Worm (Caenorhabditis elegans) whole organism, young adult: ENCODE results near the gene mlc-3.

Experiments
- B0261.1 ChIP-seq: sonication (generic microtip); optimal IDR thresholded peaks from 2 replicates; lab custom pipeline; 2016; ENCODE audit warnings: mild to moderate bottlenecking, missing genetic modification characterization, moderate library complexity, missing compliant biosample characterization
- C17E4.6 ChIP-seq: fragments of 200-800 bp; sonication (Bioruptor generic); IDR thresholded peaks from 2 replicates; pipeline ENCODE4 v1.3.6; 2022; ENCODE audit warnings: missing genetic modification reagents, missing genetic modification characterization, missing compliant biosample characterization
- F10E7.11 ChIP-seq: sonication (generic microtip); optimal IDR thresholded peaks from 2 replicates; lab custom pipeline; 2017; ENCODE audit warnings: mild to moderate bottlenecking, missing genetic modification characterization, moderate library complexity, missing compliant biosample characterization
- F33H1.4 ChIP-seq: fragments of 200-800 bp; sonication (Bioruptor generic); IDR thresholded peaks from 2 replicates; pipeline ENCODE4 v1.3.6; 2022; ENCODE audit warnings: missing genetic modification reagents, missing genetic modification characterization, missing compliant biosample characterization
- F49E8.2 ChIP-seq: sonication (generic microtip); optimal IDR thresholded peaks from 3 replicates; lab custom pipeline; 2017; ENCODE audit warnings: missing genetic modification characterization, mild to moderate bottlenecking, missing compliant biosample characterization, antibody characterized with exemption, moderate library complexity; ENCODE audit not compliant: insufficient read depth
- F52B5.7 ChIP-seq: sonication (generic microtip); optimal IDR thresholded peaks from 2 replicates; lab custom pipeline; 2016; ENCODE audit warnings: mild to moderate bottlenecking, missing genetic modification characterization, missing compliant biosample characterization
- K12H6.12 ChIP-seq: fragments of 200-800 bp; sonication (Bioruptor generic); optimal IDR thresholded peaks from 2 replicates; lab custom pipeline; 2018; ENCODE audit warnings: mild to moderate bottlenecking, missing genetic modification characterization, missing compliant biosample characterization
- T07F8.4 ChIP-seq: sonication (generic microtip); optimal IDR thresholded peaks from 2 replicates; lab custom pipeline; 2016; ENCODE audit warnings: mild to moderate bottlenecking, missing genetic modification characterization, moderate library complexity, missing compliant biosample characterization
- Y53F4B.3 ChIP-seq: fragments of 200-800 bp; sonication (Bioruptor generic); IDR thresholded peaks from 2 replicates; pipeline ENCODE4 v1.3.6; 2022; ENCODE audit warnings: missing genetic modification reagents, missing genetic modification characterization, missing compliant biosample characterization
- Y56A3A.18 ChIP-seq: fragments of 200-800 bp; sonication (Bioruptor generic); IDR thresholded peaks from 2 replicates; pipeline ENCODE4 v1.3.6; 2022; ENCODE audit warnings: missing genetic modification reagents, missing genetic modification characterization, missing compliant biosample characterization
- Y67H2A.10 ChIP-seq: fragments of 200-800 bp; sonication (Bioruptor generic); conservative IDR thresholded peaks from 2 replicates; pipeline ENCODE4 v1.3.6; 2022; ENCODE audit warnings: missing genetic modification reagents, missing genetic modification characterization, missing compliant biosample characterization
- aptf-3 ChIP-seq: fragments of 200-800 bp; sonication (Bioruptor generic); IDR thresholded peaks from 2 replicates; pipeline ENCODE4 v1.3.6; 2022; ENCODE audit warnings: missing genetic modification characterization, missing compliant biosample characterization
- athp-1 ChIP-seq: sonication (generic microtip); optimal IDR thresholded peaks from 2 replicates; lab custom pipeline; 2017; ENCODE audit warnings: mild to moderate bottlenecking, missing genetic modification characterization, missing compliant biosample characterization
- attf-6 ChIP-seq: fragments of 200-800 bp; sonication (Bioruptor generic); IDR thresholded peaks from 2 replicates; pipeline ENCODE4 v1.3.6; 2022; ENCODE audit warnings: missing genetic modification reagents, missing genetic modification characterization, missing compliant biosample characterization
- bed-2 ChIP-seq: fragments of 200-800 bp; sonication (Bioruptor generic); IDR thresholded peaks from 2 replicates; pipeline ENCODE4 v1.3.6; 2022; ENCODE audit warnings: missing genetic modification reagents, missing genetic modification characterization, missing compliant biosample characterization
- cebp-2 ChIP-seq: fragments of 200-800 bp; sonication (Bioruptor generic); IDR thresholded peaks from 2 replicates; pipeline ENCODE4 v1.3.6; 2022; ENCODE audit warnings: missing genetic modification characterization, missing compliant biosample characterization
- ceh-100 ChIP-seq: fragments of 200-800 bp; sonication (Bioruptor generic); IDR thresholded peaks from 2 replicates; pipeline ENCODE4 v1.3.6; 2022; ENCODE audit warnings: missing genetic modification reagents, missing genetic modification characterization, missing compliant biosample characterization
- dpl-1 ChIP-seq: fragments of 150-350 bp; optimal IDR thresholded peaks from 2 replicates; lab custom pipeline; 2014; ENCODE audit warnings: missing biosample characterization, missing genetic modification reagents, missing genetic modification characterization
- egl-18 ChIP-seq: fragments of 200-800 bp; sonication (Bioruptor generic); IDR thresholded peaks from 2 replicates; pipeline ENCODE4 v1.3.6; 2022; ENCODE audit warnings: missing genetic modification reagents, missing genetic modification characterization, missing compliant biosample characterization
- gei-17 ChIP-seq: fragments of 200-800 bp; sonication (Bioruptor generic); optimal IDR thresholded peaks from 2 replicates; lab custom pipeline; 2018; ENCODE audit warnings: mild to moderate bottlenecking, missing genetic modification characterization, missing compliant biosample characterization
- hlh-12 ChIP-seq: sonication (generic microtip); optimal IDR thresholded peaks from 2 replicates; lab custom pipeline; 2016; ENCODE audit warnings: missing genetic modification characterization, missing compliant biosample characterization
- hmg-1.2 ChIP-seq: fragments of 200-800 bp; sonication (Bioruptor generic); IDR thresholded peaks from 2 replicates; pipeline ENCODE4 v1.3.6; 2022; ENCODE audit warnings: missing genetic modification reagents, missing genetic modification characterization, missing compliant biosample characterization
- hrde-1 ChIP-seq: sonication (generic microtip); optimal IDR thresholded peaks from 2 replicates; lab custom pipeline; 2016; ENCODE audit warnings: missing genetic modification characterization, mild to moderate bottlenecking, missing compliant biosample characterization, moderate library complexity, missing genotype, missing genetic modification reagents, borderline replicate concordance
- lag-1 ChIP-seq: fragments of 200-800 bp; sonication (Bioruptor generic); IDR thresholded peaks from 2 replicates; pipeline ENCODE4 v1.3.6; 2022; ENCODE audit warnings: missing genetic modification reagents, missing genetic modification characterization, missing compliant biosample characterization
- let-607 ChIP-seq, 2 experiments: fragments of 200-800 bp in 1 of 2; sonication (Bioruptor generic) in 1 of 2; sonication (generic microtip) in 1 of 2; optimal IDR thresholded peaks; 2 replicates each; lab custom pipeline; 2016 to 2018; ENCODE audit warnings: mild to moderate bottlenecking in 2 of 2, missing compliant biosample characterization in 2 of 2, missing genetic modification characterization in 2 of 2, moderate library complexity in 2 of 2, missing genotype in 1 of 2
- lin-35 ChIP-seq, 3 experiments: fragments of 150-350 bp in 2 of 3; sonication (generic microtip) in 1 of 3; optimal IDR thresholded peaks; 2 replicates each; lab custom pipeline; 2014 to 2018; ENCODE audit warnings: missing biosample characterization in 3 of 3, missing genetic modification characterization in 3 of 3, missing genetic modification reagents in 3 of 3
- lir-1 ChIP-seq: fragments of 200-800 bp; sonication (Bioruptor generic); conservative IDR thresholded peaks from 2 replicates; pipeline ENCODE4 v1.3.6; 2022; ENCODE audit warnings: missing genetic modification reagents, missing genetic modification characterization, missing compliant biosample characterization
- lsl-1 ChIP-seq: fragments of 200-800 bp; sonication (Bioruptor generic); optimal IDR thresholded peaks from 2 replicates; lab custom pipeline; 2018; ENCODE audit warnings: mild to moderate bottlenecking, missing genetic modification characterization, moderate library complexity, missing compliant biosample characterization
- madf-6 ChIP-seq: fragments of 200-800 bp; sonication (Bioruptor generic); IDR thresholded peaks from 2 replicates; pipeline ENCODE4 v1.3.6; 2022; ENCODE audit warnings: missing genetic modification reagents, missing genetic modification characterization, missing compliant biosample characterization
- madf-8 ChIP-seq: fragments of 200-800 bp; sonication (Bioruptor generic); conservative IDR thresholded peaks from 2 replicates; pipeline ENCODE4 v1.3.6; 2022; ENCODE audit warnings: missing genetic modification reagents, missing genetic modification characterization, missing compliant biosample characterization
- mxl-1 ChIP-seq: sonication (generic microtip); optimal IDR thresholded peaks from 2 replicates; lab custom pipeline; 2016; ENCODE audit warnings: missing genetic modification characterization, missing compliant biosample characterization
- nhr-179 ChIP-seq: sonication (generic microtip); optimal IDR thresholded peaks from 2 replicates; lab custom pipeline; 2016; ENCODE audit warnings: mild to moderate bottlenecking, missing genetic modification characterization, missing compliant biosample characterization
- nhr-27 ChIP-seq: fragments of 200-800 bp; sonication (Bioruptor generic); optimal IDR thresholded peaks from 2 replicates; lab custom pipeline; 2018; ENCODE audit warnings: mild to moderate bottlenecking, missing genetic modification characterization, moderate library complexity, missing compliant biosample characterization
- pbrm-1 ChIP-seq: fragments of 200-800 bp; sonication (Bioruptor generic); IDR thresholded peaks from 2 replicates; pipeline ENCODE4 v1.3.6; 2022; ENCODE audit warnings: missing genetic modification reagents, missing genetic modification characterization, missing compliant biosample characterization
- rpc-1 ChIP-seq, 2 experiments: fragments of 150-350 bp in 1 of 2; sonication (generic microtip) in 1 of 2; optimal IDR thresholded peaks; 2 replicates each; lab custom pipeline; 2014 to 2018; ENCODE audit warnings: missing biosample characterization in 1 of 2, missing genetic modification characterization in 1 of 2, missing genetic modification reagents in 1 of 2, missing genotype in 1 of 2
- tbp1 ChIP-seq: fragments of 200-800 bp; sonication (Bioruptor generic); optimal IDR thresholded peaks from 2 replicates; lab custom pipeline; 2018; ENCODE audit warnings: mild to moderate bottlenecking, missing genetic modification characterization, missing compliant biosample characterization
- tbx-9 ChIP-seq: sonication (generic microtip); optimal IDR thresholded peaks from 2 replicates; lab custom pipeline; 2016; ENCODE audit warnings: borderline replicate concordance, missing genetic modification characterization, inconsistent platforms, missing compliant biosample characterization
- unc-130 ChIP-seq: sonication (generic microtip); optimal IDR thresholded peaks from 2 replicates; lab custom pipeline; 2016; ENCODE audit warnings: missing genetic modification reagents, missing genetic modification characterization, missing compliant biosample characterization
- ztf-26 ChIP-seq: sonication (generic microtip); optimal IDR thresholded peaks from 2 replicates; lab custom pipeline; 2017; ENCODE audit warnings: missing genetic modification characterization, missing compliant biosample characterization
- ztf-3 ChIP-seq: fragments of 200-800 bp; sonication (Bioruptor generic); optimal IDR thresholded peaks from 2 replicates; lab custom pipeline; 2018; ENCODE audit warnings: mild to moderate bottlenecking, missing genetic modification characterization, missing compliant biosample characterization

The mlc-3 gene

ce11 chrIII:5588746-5589145 lies 23.9 kb downstream of the mlc-3 start (continued):
- TF ChIP-seq T07F8.4 (tag; lab: Kevin White, UChicago) = no peak
- TF ChIP-seq athp-1 (tag; lab: Kevin White, UChicago) = no peak
- no peak for TF ChIP-seq hmg-1.2 (GFP tag; lab: Robert Waterston, UW)
- no peak for TF ChIP-seq aptf-3
- no peak for TF ChIP-seq cebp-2 (GFP tag; lab: Robert Waterston, UW)
- TF ChIP-seq attf-6 (GFP tag; lab: Robert Waterston, UW) = peak; percentile 61; the same call in 1 of the 2 replicates
- no peak for TF ChIP-seq gei-17 (GFP tag; lab: Kevin White, UChicago)
- no peak for TF ChIP-seq lir-1 (GFP tag; lab: Robert Waterston, UW)
- TF ChIP-seq nhr-179 = no peak
- TF ChIP-seq lin-35 (GFP tag; optimal IDR thresholded peaks at IDR 0.05; lab: Kevin White, UChicago) = peak in 1 of 3 experiments; percentile 26
- no peak for TF ChIP-seq tbx-9 (tag; lab: Kevin White, UChicago)
- no peak for TF ChIP-seq Y53F4B.3 (GFP tag; lab: Robert Waterston, UW)
- TF ChIP-seq F10E7.11 (tag; lab: Kevin White, UChicago) = no peak
- TF ChIP-seq madf-6 = peak; percentile 52
- TF ChIP-seq pbrm-1 (GFP tag; lab: Robert Waterston, UW) = no peak
- TF ChIP-seq F52B5.7 (tag; lab: Kevin White, UChicago) = no peak
- TF ChIP-seq F33H1.4 = peak; percentile 33; the same call in 1 of the 2 replicates
- TF ChIP-seq lag-1 (GFP tag; lab: Robert Waterston, UW) = no peak
- TF ChIP-seq nhr-27 (tag; lab: Kevin White, UChicago) = no peak
- TF ChIP-seq F49E8.2 = peak; percentile 14
- TF ChIP-seq ztf-26 (tag; lab: Kevin White, UChicago) = no peak
- no peak for TF ChIP-seq rpc-1 (optimal IDR thresholded peaks at IDR 0.05; lab: Kevin White, UChicago)
- no peak for TF ChIP-seq rpc-1 (tag; optimal IDR thresholded peaks at IDR 0.05; lab: Kevin White, UChicago)
- TF ChIP-seq madf-8 (GFP tag; lab: Robert Waterston, UW) = no peak
- TF ChIP-seq hrde-1 = peak; percentile 59
- TF ChIP-seq dpl-1 (GFP tag; lab: Kevin White, UChicago) = no peak
- peak; percentile 24 for TF ChIP-seq lsl-1 (GFP tag; lab: Kevin White, UChicago)
- no peak for TF ChIP-seq Y67H2A.10 (GFP tag; lab: Robert Waterston, UW)
- no peak for TF ChIP-seq unc-130 (GFP tag; lab: Kevin White, UChicago)
- TF ChIP-seq let-607 (tag; optimal IDR thresholded peaks at IDR 0.05; lab: Kevin White, UChicago) = no peak
- no peak for TF ChIP-seq B0261.1 (tag; lab: Kevin White, UChicago)
- no peak for TF ChIP-seq mxl-1 (tag; lab: Kevin White, UChicago)
- TF ChIP-seq K12H6.12 = no peak
- TF ChIP-seq ceh-100 (GFP tag; lab: Robert Waterston, UW) = no peak
- no peak for TF ChIP-seq bed-2 (GFP tag; lab: Robert Waterston, UW)
- peak; percentile 9 for TF ChIP-seq tbp1 (GFP tag; lab: Kevin White, UChicago)
- TF ChIP-seq Y56A3A.18 (GFP tag; lab: Robert Waterston, UW) = no peak
- TF ChIP-seq egl-18 = no peak
- TF ChIP-seq ztf-3 (GFP tag; lab: Kevin White, UChicago) = no peak
- no peak for TF ChIP-seq hlh-12
- TF ChIP-seq C17E4.6 (GFP tag; lab: Robert Waterston, UW) = 0 out of 2 replicates have a peak, but pooled peaks have one; percentile 31
